Worm (Caenorhabditis elegans) whole organism, L1 larva: Measurements from ENCODE around the gene M01F1.4.

Experiments
- C04F5.9 ChIP-seq: sonication (generic microtip); optimal IDR thresholded peaks from 2 replicates; lab custom pipeline; 2016; ENCODE audit warnings: missing genetic modification characterization, missing compliant biosample characterization
- aly-2 ChIP-seq: fragments of 150-350 bp; optimal IDR thresholded peaks from 2 replicates; lab custom pipeline; 2014; ENCODE audit warnings: missing biosample characterization, missing genetic modification characterization
- ama-1 ChIP-seq: fragments of 150-350 bp; optimal IDR thresholded peaks from 2 replicates; lab custom pipeline; 2014
- ceh-82 ChIP-seq, 3 experiments: fragments of 150-350 bp in 1 of 3; sonication (generic microtip) in 2 of 3; optimal IDR thresholded peaks; 2 replicates each; lab custom pipeline; 2014 to 2017; ENCODE audit warnings: missing biosample characterization in 3 of 3, missing genetic modification characterization in 3 of 3
- elt-2 ChIP-seq: sonication (generic microtip); optimal IDR thresholded peaks from 2 replicates; lab custom pipeline; 2016; ENCODE audit warnings: missing genetic modification characterization, mild to moderate bottlenecking, inconsistent platforms, missing compliant biosample characterization, missing genetic modification reagents
- elt-3 ChIP-seq, 6 experiments: fragments of 150-350 bp in 1 of 6; sonication (generic microtip); optimal IDR thresholded peaks; 2 replicates each; lab custom pipeline; 2017 to 2018; ENCODE audit warnings: missing biosample characterization in 6 of 6, missing genetic modification characterization in 6 of 6, inconsistent platforms in 1 of 6
- fkh-8 ChIP-seq: sonication (generic microtip); optimal IDR thresholded peaks from 2 replicates; lab custom pipeline; 2016; ENCODE audit warnings: mild to moderate bottlenecking, missing genetic modification characterization, missing compliant biosample characterization
- grh-1 ChIP-seq: fragments of 200-800 bp; sonication (Bioruptor generic); IDR thresholded peaks from 2 replicates; pipeline ENCODE4 v1.3.6; 2022; ENCODE audit warnings: missing genetic modification reagents, missing genetic modification characterization, missing compliant biosample characterization
- lin-15B ChIP-seq: fragments of 150-350 bp; sonication (generic microtip); optimal IDR thresholded peaks from 3 replicates; lab custom pipeline; 2014; ENCODE audit warnings: missing biosample characterization, missing genetic modification characterization
- nhr-12 ChIP-seq: sonication (generic microtip); optimal IDR thresholded peaks from 2 replicates; lab custom pipeline; 2017; ENCODE audit warnings: missing biosample characterization, missing genetic modification characterization
- nhr-84 ChIP-seq: sonication (generic microtip); optimal IDR thresholded peaks from 2 replicates; lab custom pipeline; 2017; ENCODE audit warnings: missing biosample characterization, missing genetic modification characterization
- snpc-4 ChIP-seq: fragments of 150-350 bp; optimal IDR thresholded peaks from 2 replicates; lab custom pipeline; 2014; ENCODE audit warnings: missing biosample characterization, missing genetic modification characterization
- unc-86 ChIP-seq: sonication (generic microtip); optimal IDR thresholded peaks from 2 replicates; lab custom pipeline; 2016; ENCODE audit warnings: missing genetic modification characterization, missing compliant biosample characterization
- unc-98 ChIP-seq: fragments of 200-800 bp; sonication (Bioruptor generic); IDR thresholded peaks from 2 replicates; pipeline ENCODE4 v1.3.6; 2022; ENCODE audit warnings: missing genetic modification characterization, missing compliant biosample characterization

DNA sequence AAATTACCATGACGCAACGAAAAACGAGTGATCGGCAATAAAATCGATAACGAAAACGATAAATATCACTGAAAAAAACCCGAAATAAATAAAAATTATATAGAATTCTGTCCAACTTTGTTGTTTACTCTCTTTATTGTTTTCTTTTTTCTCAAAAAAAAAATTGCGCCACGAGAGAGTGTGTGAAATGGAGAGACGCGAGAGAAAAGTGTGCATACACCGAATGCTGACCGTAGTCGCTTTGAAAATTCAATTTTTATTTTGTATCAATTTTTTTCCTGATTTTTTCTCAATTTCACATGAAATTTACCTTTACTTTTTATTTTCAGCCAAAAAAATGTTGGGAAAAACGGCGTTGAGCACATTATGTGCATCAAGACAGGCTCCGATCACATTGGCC, at the start of gene M01F1.4, which contains the start of gene mrpl-35:
- TF ChIP-seq grh-1 (GFP tag; lab: Robert Waterston, UW) (no peak), elt-3 (tag; optimal IDR thresholded peaks at IDR 0.05; lab: Kevin White, UChicago) (peak in 1 of 6 experiments; percentile 63), lin-15B (tag; lab: Kevin White, UChicago) (no peak), nhr-84 (tag; lab: Kevin White, UChicago) (no peak), aly-2 (tag; lab: Kevin White, UChicago) (no peak), C04F5.9 (tag; lab: Kevin White, UChicago) (peak; percentile 8), unc-86 (tag; lab: Kevin White, UChicago) (no peak), unc-98 (no peak), ceh-82 (tag; optimal IDR thresholded peaks at IDR 0.05; lab: Kevin White, UChicago) (peak in 1 of 3 experiments; percentile 59), elt-2 (tag; lab: Kevin White, UChicago) (no peak), ama-1 (lab: Kevin White, UChicago) (no peak), fkh-8 (tag; lab: Kevin White, UChicago) (peak; percentile 4), nhr-12 (tag; lab: Kevin White, UChicago) (no peak), snpc-4 (peak; percentile 52)
